Fruit fly (Drosophila melanogaster) whole organism, pupa: ENCODE results near the gene EndoU.
"Not testable (repeated sequence)": the region's sequence is repeated elsewhere in the genome, so short reads cannot be mapped to it uniquely, and the experiment has no call there.

ENCODE experiments used
- CG10348 ChIP-seq: fragments of 200-800 bp; sonication (Bioruptor generic); IDR thresholded peaks from 2 replicates; pipeline ENCODE4 v1.3.6; 2022; ENCODE audit warnings: missing biosample characterization, missing genetic modification characterization
- CG12605 ChIP-seq: fragments of 200-800 bp; sonication (Bioruptor generic); IDR thresholded peaks from 2 replicates; pipeline ENCODE4 v1.3.6; 2022; ENCODE audit warnings: missing biosample characterization, missing genetic modification characterization
- CG13204 ChIP-seq: fragments of 200-800 bp; sonication (Bioruptor generic); optimal IDR thresholded peaks from 2 replicates; lab custom pipeline; 2018; ENCODE audit warnings: missing biosample characterization, mild to moderate bottlenecking, missing genetic modification characterization, moderate library complexity
- CG14655 ChIP-seq: fragments of 200-800 bp; sonication (Bioruptor generic); optimal IDR thresholded peaks from 3 replicates; lab custom pipeline; 2017; ENCODE audit warnings: mild to moderate bottlenecking, missing biosample characterization, missing genetic modification reagents, missing genetic modification characterization
- CG15710 ChIP-seq: fragments of 200-800 bp; sonication (Bioruptor generic); optimal IDR thresholded peaks from 2 replicates; lab custom pipeline; 2018; ENCODE audit warnings: missing biosample characterization, mild to moderate bottlenecking, missing genetic modification characterization, moderate library complexity
- CG17806 ChIP-seq: fragments of 200-800 bp; sonication (Bioruptor generic); optimal IDR thresholded peaks from 2 replicates; lab custom pipeline; 2018; ENCODE audit warnings: missing biosample characterization, mild to moderate bottlenecking, missing genetic modification characterization, moderate library complexity
- CG32121 ChIP-seq: fragments of 200-800 bp; sonication (Bioruptor generic); IDR thresholded peaks from 2 replicates; pipeline ENCODE4 v1.3.6; 2022; ENCODE audit warnings: missing biosample characterization, missing genetic modification characterization
- CG34367 ChIP-seq: fragments of 200-800 bp; sonication (Bioruptor generic); optimal IDR thresholded peaks from 2 replicates; lab custom pipeline; 2018; ENCODE audit warnings: missing biosample characterization, mild to moderate bottlenecking, missing genetic modification characterization
- CG4496 ChIP-seq: fragments of 200-800 bp; sonication (Bioruptor generic); IDR thresholded peaks from 3 replicates; pipeline ENCODE4 v1.3.6; 2022; ENCODE audit warnings: missing biosample characterization, missing genetic modification characterization
- CG8159 ChIP-seq: fragments of 200-800 bp; sonication (Bioruptor generic); optimal IDR thresholded peaks from 3 replicates; lab custom pipeline; 2018; ENCODE audit warnings: missing biosample characterization, mild to moderate bottlenecking, missing genetic modification characterization, moderate library complexity
- CG8301 ChIP-seq: fragments of 200-800 bp; sonication (Bioruptor generic); optimal IDR thresholded peaks from 2 replicates; lab custom pipeline; 2018; ENCODE audit warnings: missing biosample characterization, mild to moderate bottlenecking, missing genetic modification characterization
- CG9948 ChIP-seq: fragments of 200-800 bp; sonication (Bioruptor generic); optimal IDR thresholded peaks from 2 replicates; lab custom pipeline; 2018; ENCODE audit warnings: missing biosample characterization, mild to moderate bottlenecking, missing genetic modification characterization, moderate library complexity
- D1 ChIP-seq: fragments of 200-800 bp; sonication (Bioruptor generic); optimal IDR thresholded peaks from 2 replicates; lab custom pipeline; 2018; ENCODE audit warnings: missing biosample characterization, mild to moderate bottlenecking, missing genetic modification characterization, moderate library complexity
- EcR ChIP-seq: fragments of 200-800 bp; sonication (Bioruptor generic); optimal IDR thresholded peaks from 3 replicates; lab custom pipeline; 2019; ENCODE audit warnings: missing biosample characterization, missing genetic modification characterization, mild to moderate bottlenecking, moderate library complexity, missing genetic modification reagents
- Ets98B ChIP-seq: fragments of 200-800 bp; sonication (Bioruptor generic); IDR thresholded peaks from 2 replicates; pipeline ENCODE4 v1.3.6; 2022; ENCODE audit warnings: missing biosample characterization, missing genetic modification characterization
- Pif1A ChIP-seq: fragments of 200-800 bp; sonication (Bioruptor generic); optimal IDR thresholded peaks from 3 replicates; lab custom pipeline; 2016; ENCODE audit warnings: missing biosample characterization, missing genetic modification characterization
- Pif1B ChIP-seq: fragments of 200-800 bp; sonication (Bioruptor generic); optimal IDR thresholded peaks from 3 replicates; lab custom pipeline; 2016; ENCODE audit warnings: missing biosample characterization, missing genetic modification characterization
- Snoo ChIP-seq: fragments of 200-800 bp; sonication (Bioruptor generic); optimal IDR thresholded peaks from 3 replicates; lab custom pipeline; 2017; ENCODE audit warnings: missing biosample characterization, mild to moderate bottlenecking, missing genetic modification characterization, inconsistent platforms
- fd96Ca ChIP-seq: fragments of 200-800 bp; sonication (Bioruptor generic); IDR thresholded peaks from 3 replicates; pipeline ENCODE4 v1.3.6; 2022; ENCODE audit warnings: missing biosample characterization, missing genetic modification characterization
- gl ChIP-seq: fragments of 200-800 bp; sonication (Bioruptor generic); optimal IDR thresholded peaks from 2 replicates; lab custom pipeline; 2018; ENCODE audit warnings: missing biosample characterization, mild to moderate bottlenecking, missing genetic modification characterization
- rn ChIP-seq: fragments of 200-800 bp; sonication (Bioruptor generic); IDR thresholded peaks from 2 replicates; pipeline ENCODE4 v1.3.6; 2022; ENCODE audit warnings: missing biosample characterization, missing genetic modification characterization

Gene EndoU

DNA sequence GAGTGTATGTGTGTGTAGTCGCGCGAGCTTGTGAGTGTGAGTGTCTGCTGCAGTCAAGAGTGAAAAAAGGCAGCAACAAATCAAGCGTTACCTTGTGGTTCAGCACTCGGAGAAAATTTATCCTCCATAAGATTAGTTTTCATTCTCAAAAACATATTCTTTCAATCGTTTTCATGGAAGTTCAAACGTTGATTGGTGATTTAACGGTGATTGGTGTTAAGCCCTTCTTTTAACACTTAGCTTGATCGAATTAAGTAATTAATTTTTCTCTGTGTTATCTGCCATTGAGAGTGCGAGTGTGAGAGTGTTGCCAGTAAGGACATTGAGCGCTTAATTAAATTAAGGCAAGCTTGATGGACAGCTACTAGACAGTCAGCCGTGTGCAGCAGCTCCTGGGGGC lies 8.5 kb upstream of the EndoU start:
- TF ChIP-seq D1 (tag; lab: Kevin White, UChicago) = no peak
- TF ChIP-seq Snoo (tag; lab: Kevin White, UChicago) = peak; percentile 42
- no peak for TF ChIP-seq CG13204
- TF ChIP-seq EcR = no peak
- peak; percentile 77 for TF ChIP-seq CG8159
- peak; percentile 78 for TF ChIP-seq CG15710
- peak; percentile 74 for TF ChIP-seq CG34367 (tag; lab: Kevin White, UChicago)
- peak; percentile 63 for TF ChIP-seq CG14655 (GFP tag; lab: Kevin White, UChicago)
- peak; percentile 77 for TF ChIP-seq CG9948 (tag; lab: Kevin White, UChicago)
- TF ChIP-seq CG32121 (GFP tag; lab: Robert Waterston, UW) = no peak
- peak; percentile 62 for TF ChIP-seq CG8301 (tag; lab: Kevin White, UChicago)
- peak; percentile 73 for TF ChIP-seq CG17806 (tag; lab: Kevin White, UChicago)
- TF ChIP-seq Ets98B (GFP tag; lab: Robert Waterston, UW) = peak; percentile 51; the same call in 1 of the 2 replicates
- peak; percentile 70 for TF ChIP-seq Pif1A
- no peak for TF ChIP-seq rn (GFP tag; lab: Robert Waterston, UW)
- TF ChIP-seq CG12605 (GFP tag; lab: Robert Waterston, UW) = peak; percentile 57; the same call in 1 of the 2 replicates
- TF ChIP-seq gl (tag; lab: Kevin White, UChicago) = peak; percentile 54
- peak; percentile 61; the same call in 1 of the 3 replicates for TF ChIP-seq CG4496
- TF ChIP-seq fd96Ca (GFP tag; lab: Robert Waterston, UW) = peak; percentile 69
- TF ChIP-seq Pif1B (GFP tag; lab: Kevin White, UChicago) = peak; percentile 64

DNA sequence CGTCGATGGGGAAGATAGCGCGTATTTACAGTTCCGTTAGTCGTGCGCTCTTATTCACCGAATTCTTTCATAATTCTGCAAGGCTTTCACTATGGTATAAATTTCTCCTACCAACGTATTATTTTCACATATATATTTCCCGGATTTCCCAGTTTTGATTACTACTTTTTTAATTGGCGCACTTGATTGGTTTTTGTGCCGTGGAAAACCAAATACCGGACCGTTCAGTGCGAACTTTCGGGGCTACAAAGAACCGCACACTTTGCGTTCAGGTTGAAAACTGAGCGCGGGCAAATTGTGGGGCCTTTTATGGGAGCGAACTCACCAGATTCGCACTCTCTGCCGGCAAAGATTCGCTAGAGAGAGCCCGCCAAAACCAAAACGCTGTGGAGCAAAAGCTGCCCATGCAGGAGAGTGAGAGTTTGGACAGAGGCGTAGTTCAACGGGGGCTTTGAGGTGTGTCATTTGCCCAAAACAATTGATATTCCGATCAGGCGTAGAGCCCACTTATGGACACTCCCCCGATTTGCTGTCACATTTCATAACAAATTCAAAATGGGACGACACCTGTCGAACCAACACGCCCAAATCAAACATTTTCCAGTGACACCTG lies 7.0 kb upstream of the EndoU start:
- peak; percentile 86 for TF ChIP-seq CG32121 (GFP tag; lab: Robert Waterston, UW)
- peak; percentile 92 for TF ChIP-seq Ets98B (GFP tag; lab: Robert Waterston, UW)
- TF ChIP-seq CG10348 (GFP tag; lab: Robert Waterston, UW) = peak; percentile 62; the same call in 1 of the 2 replicates
- TF ChIP-seq rn (GFP tag; lab: Robert Waterston, UW) = 0 out of 2 replicates have a peak, but pooled peaks have one; percentile 36
- peak; percentile 91 for TF ChIP-seq CG4496
- peak; percentile 95 for TF ChIP-seq fd96Ca (GFP tag; lab: Robert Waterston, UW)
- peak; percentile 89 for TF ChIP-seq CG12605 (GFP tag; lab: Robert Waterston, UW)

DNA sequence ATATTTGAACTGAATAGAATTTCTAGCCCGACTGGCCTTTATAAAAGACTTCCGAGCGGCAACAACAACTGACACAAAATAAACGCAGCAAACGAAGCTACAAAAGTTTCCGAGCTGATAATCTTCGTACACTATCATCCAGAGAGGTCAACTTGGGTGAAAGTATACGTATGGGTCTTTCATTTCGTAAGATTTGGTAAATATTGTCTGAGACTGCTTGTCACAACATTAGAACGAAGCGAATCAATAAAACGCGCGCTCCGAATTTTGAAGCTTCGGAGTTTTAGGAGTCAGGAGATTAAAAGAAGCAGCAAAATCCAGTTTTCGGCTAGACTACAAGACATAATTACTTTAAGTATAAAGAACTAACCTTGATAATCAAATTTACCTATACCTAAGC lies 3.7 kb upstream of the EndoU start, which contains the start of gene glob1:
Gene glob1, minus strand, starts transcription at position 101 of the 400 bp plus-strand sequence.
- TF ChIP-seq CG9948 (tag; lab: Kevin White, UChicago); Ets98B (GFP tag; lab: Robert Waterston, UW); CG8301 (tag; lab: Kevin White, UChicago): not testable (repeated sequence)

DNA sequence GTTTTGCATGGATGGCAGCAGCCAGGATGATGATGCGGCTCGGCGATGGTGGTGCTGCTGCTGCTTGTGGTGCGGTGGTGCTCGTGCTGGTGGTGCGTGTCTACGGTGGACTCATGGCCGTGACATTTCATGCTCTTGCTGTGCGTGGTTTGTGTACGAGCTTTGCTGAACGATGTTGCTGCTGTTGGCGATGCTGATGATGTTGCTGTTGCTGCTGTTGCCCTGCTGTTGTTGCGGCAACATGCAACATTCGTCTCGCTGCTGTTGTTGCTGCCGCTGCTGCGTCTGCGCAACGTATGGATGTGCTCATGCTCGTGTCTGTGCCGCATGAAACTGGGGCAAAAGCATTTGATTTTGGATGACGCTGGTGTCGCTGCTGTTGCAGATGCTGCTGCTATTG lies 5.0 kb downstream of the EndoU start:
- no peak for TF ChIP-seq D1 (tag; lab: Kevin White, UChicago)
- TF ChIP-seq Pif1B (GFP tag; lab: Kevin White, UChicago) = no peak
- no peak for TF ChIP-seq CG17806 (tag; lab: Kevin White, UChicago)
- TF ChIP-seq CG9948 (tag; lab: Kevin White, UChicago) = no peak
- TF ChIP-seq CG12605 (GFP tag; lab: Robert Waterston, UW) = no peak
- TF ChIP-seq CG34367 (tag; lab: Kevin White, UChicago) = no peak
- TF ChIP-seq rn (GFP tag; lab: Robert Waterston, UW) = no peak
- TF ChIP-seq Ets98B (GFP tag; lab: Robert Waterston, UW) = no peak

DNA sequence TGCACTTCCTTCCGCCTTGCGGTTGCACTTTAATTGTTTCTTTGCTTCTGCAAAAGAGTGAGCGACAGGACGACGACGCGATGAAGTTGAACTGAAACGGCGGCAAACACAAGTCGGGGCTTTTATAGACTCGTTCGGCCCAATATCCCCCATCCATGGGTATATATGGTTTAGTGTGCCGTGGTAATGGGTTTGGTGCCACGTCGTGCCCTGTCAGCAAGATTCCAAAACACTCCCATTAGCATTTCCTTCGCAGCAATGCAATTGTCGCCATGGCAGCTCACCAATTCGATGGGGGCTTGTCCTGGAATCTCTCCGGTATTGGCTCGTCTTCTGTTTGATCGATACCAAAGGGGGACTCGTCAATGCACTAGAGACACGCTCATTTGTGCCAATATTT lies 9.7 kb downstream of the EndoU start, which contains the start of gene CG45105:
Gene CG45105, minus strand, starts transcription at position 101 of the 400 bp plus-strand sequence.
- TF ChIP-seq CG15710 (no peak), fd96Ca (GFP tag; lab: Robert Waterston, UW) (no peak), D1 (tag; lab: Kevin White, UChicago) (no peak), Pif1A (no peak), CG34367 (tag; lab: Kevin White, UChicago) (no peak), EcR (no peak), CG8159 (no peak), CG12605 (GFP tag; lab: Robert Waterston, UW) (no peak)

DNA sequence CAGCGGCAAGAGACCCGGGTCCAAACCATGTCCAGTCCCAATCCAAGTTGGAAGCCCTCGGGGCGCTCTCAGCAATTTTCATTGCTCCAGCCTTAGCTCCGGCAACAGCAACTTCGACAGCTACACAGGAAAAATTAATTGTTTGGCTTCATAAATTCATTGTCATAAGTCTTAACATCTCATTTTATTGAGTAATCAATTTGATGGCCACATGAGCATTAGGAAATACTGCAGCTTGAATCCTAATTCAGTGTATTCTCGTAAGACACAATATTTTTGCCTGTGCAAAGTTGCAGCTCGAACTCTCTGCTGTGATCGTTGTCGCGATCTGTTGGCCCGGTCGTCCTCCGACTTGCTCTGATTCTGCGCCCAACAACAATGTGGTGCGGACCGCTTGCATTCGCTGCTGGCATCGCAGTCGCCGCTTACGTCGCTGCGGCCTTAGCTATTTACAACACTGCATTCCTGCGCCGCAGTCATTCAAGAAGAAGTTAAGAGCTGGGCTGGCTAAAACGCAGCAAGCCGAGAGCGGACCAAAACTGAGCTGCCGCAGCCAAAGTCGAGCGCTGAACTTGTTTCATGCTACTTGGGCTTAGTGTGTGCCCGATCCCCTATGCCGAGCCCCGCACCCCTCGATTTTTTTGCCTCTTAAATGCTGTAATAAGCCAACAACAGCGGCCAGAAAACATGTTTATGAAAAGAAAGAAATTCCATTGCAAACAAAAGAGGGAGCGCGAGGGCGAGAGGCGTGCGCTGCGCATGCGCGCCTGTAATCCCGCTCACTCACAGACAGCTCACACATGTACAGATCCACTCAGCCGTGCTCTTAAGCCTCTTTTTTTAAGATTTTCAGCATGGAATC lies 11.4 kb downstream of the EndoU start:
- TF ChIP-seq CG8159 (peak; percentile 94), CG13204 (peak; percentile 98), CG10348 (GFP tag; lab: Robert Waterston, UW) (peak; percentile 75), CG17806 (tag; lab: Kevin White, UChicago) (peak; percentile 96), Pif1B (GFP tag; lab: Kevin White, UChicago) (peak; percentile 98), CG14655 (GFP tag; lab: Kevin White, UChicago) (peak; percentile 97), EcR (peak; percentile 69), CG4496 (peak; percentile 97), CG32121 (GFP tag; lab: Robert Waterston, UW) (peak; percentile 92), gl (tag; lab: Kevin White, UChicago) (peak; percentile 89), Pif1A (peak; percentile 96), rn (GFP tag; lab: Robert Waterston, UW) (peak; percentile 96), Ets98B (GFP tag; lab: Robert Waterston, UW) (peak; percentile 95), CG12605 (GFP tag; lab: Robert Waterston, UW) (peak; percentile 95), CG15710 (peak; percentile 93), fd96Ca (GFP tag; lab: Robert Waterston, UW) (peak; percentile 97), CG9948 (tag; lab: Kevin White, UChicago) (peak; percentile 95), CG8301 (tag; lab: Kevin White, UChicago) (peak; percentile 97), CG34367 (tag; lab: Kevin White, UChicago) (peak; percentile 97), Snoo (tag; lab: Kevin White, UChicago) (peak; percentile 96), D1 (tag; lab: Kevin White, UChicago) (peak; percentile 90)
- TF ChIP-seq, all 21 proteins: peak for 21
